Worm (Caenorhabditis elegans) whole organism, early embryonic: ENCODE results near the gene syg-1.

ENCODE experiments used
- F13C5.2 ChIP-seq: sonication (generic microtip); optimal IDR thresholded peaks from 2 replicates; lab custom pipeline; 2017; ENCODE audit warnings: mild to moderate bottlenecking, missing genetic modification characterization, inconsistent platforms, missing compliant biosample characterization
- pes-1 ChIP-seq: fragments of 200-800 bp; sonication (Bioruptor generic); IDR thresholded peaks from 2 replicates; pipeline ENCODE4 v1.3.6; 2022; ENCODE audit warnings: missing genetic modification reagents, missing genetic modification characterization, missing compliant biosample characterization

DNA sequence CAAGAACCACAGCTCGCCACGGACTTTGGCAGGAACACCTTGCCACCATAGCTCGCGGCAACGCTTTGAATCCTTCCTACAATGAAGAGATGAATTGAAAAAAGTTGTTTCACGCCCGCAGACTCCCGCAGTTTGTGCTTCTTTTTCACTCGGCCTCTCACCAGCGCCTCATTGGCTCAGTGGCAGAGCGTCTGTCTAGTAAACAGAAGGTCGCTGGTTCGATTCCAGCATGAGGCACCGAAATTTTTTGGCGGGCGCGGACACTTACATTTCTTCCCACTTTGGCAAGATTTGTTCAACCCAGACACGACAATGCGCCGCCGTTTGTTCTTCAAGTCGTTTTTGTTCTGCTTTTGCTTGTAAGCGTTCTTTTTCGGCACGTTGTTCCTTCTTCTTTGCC is 12.8 kb upstream of the syg-1 start:
- TF ChIP-seq F13C5.2 (tag; lab: Kevin White, UChicago) (no peak), pes-1 (GFP tag; lab: Robert Waterston, UW) (peak; percentile 59)
